Fruit fly (Drosophila melanogaster): ENCODE measurements around the gene Rel.

Gene Rel

dm6 chr3R:9039448-9039847 lies 8.3 kb downstream of the Rel start, which contains the start of gene neur (continued):
- no peak for TF ChIP-seq Fer1 (GFP tag; optimal IDR thresholded peaks at IDR 0.05)
- TF ChIP-seq CG5180 (GFP tag; optimal IDR thresholded peaks at IDR 0.05), result no peak
- peak; percentile 35 for TF ChIP-seq CG4854 (GFP tag; optimal IDR thresholded peaks at IDR 0.05)
- no peak for TF ChIP-seq chm (GFP tag; IDR thresholded peaks at IDR 0.05)
- TF ChIP-seq row (GFP tag; IDR thresholded peaks at IDR 0.05), result peak; percentile 77
- no peak for TF ChIP-seq Eip74EF (GFP tag; optimal IDR thresholded peaks at IDR 0.05)
- TF ChIP-seq CG9817 (tag; optimal IDR thresholded peaks at IDR 0.05), result peak; percentile 38
- TF ChIP-seq Atf-2 (GFP tag; optimal IDR thresholded peaks at IDR 0.05), result no peak
- TF ChIP-seq trem (tag; optimal IDR thresholded peaks at IDR 0.05), result peak; percentile 81
- no peak for TF ChIP-seq ken (GFP tag; IDR thresholded peaks at IDR 0.05)
- no peak for TF ChIP-seq H2.0 (GFP tag; IDR thresholded peaks at IDR 0.05)
- TF ChIP-seq eve (GFP tag; optimal IDR thresholded peaks at IDR 0.05), result no peak
- peak; percentile 73 for TF ChIP-seq Hmr (GFP tag; optimal IDR thresholded peaks at IDR 0.05)
- TF ChIP-seq Hsf (GFP tag; optimal IDR thresholded peaks at IDR 0.05), result peak; percentile 53
- TF ChIP-seq Poxn (GFP tag; IDR thresholded peaks at IDR 0.05), result no peak
- peak; percentile 78 for TF ChIP-seq CG13287 (GFP tag; IDR thresholded peaks at IDR 0.05; ENCODE audit: partially characterized antibody)
- TF ChIP-seq pnt (GFP tag; optimal IDR thresholded peaks at IDR 0.05), result no peak
- TF ChIP-seq esg (GFP tag; conservative IDR thresholded peaks at IDR 0.05), result no peak
- TF ChIP-seq dysf (GFP tag; IDR thresholded peaks at IDR 0.05), result no peak; the same call in 2 of the 3 replicates
- TF ChIP-seq CG30431 (GFP tag; optimal IDR thresholded peaks at IDR 0.05), result no peak
- no peak for TF ChIP-seq fd64A (GFP tag; optimal IDR thresholded peaks at IDR 0.05)
- TF ChIP-seq toy (GFP tag; IDR thresholded peaks at IDR 0.05), result no peak
- no peak for TF ChIP-seq pho (GFP tag; optimal IDR thresholded peaks at IDR 0.05)
- no peak for TF ChIP-seq Optix (GFP tag; IDR thresholded peaks at IDR 0.05)
- TF ChIP-seq CG17568 (GFP tag; optimal IDR thresholded peaks at IDR 0.05), result no peak
- no peak for TF ChIP-seq peb (GFP tag; IDR thresholded peaks at IDR 0.05)
- TF ChIP-seq bab2 (GFP tag; optimal IDR thresholded peaks at IDR 0.05), result no peak
- TF ChIP-seq CG14050 (GFP tag; IDR thresholded peaks at IDR 0.05), result no peak
- peak; percentile 19 for TF ChIP-seq HmgD (GFP tag; optimal IDR thresholded peaks at IDR 0.05)
- peak; percentile 14 to 29 for TF ChIP-seq dpn (GFP tag; optimal IDR thresholded peaks at IDR 0.05)
- no peak for TF ChIP-seq Hmx (GFP tag; optimal IDR thresholded peaks at IDR 0.05)
- no peak for TF ChIP-seq Xrp1 (GFP tag; IDR thresholded peaks at IDR 0.05)
- peak; percentile 75 for TF ChIP-seq CoRest (tag; optimal IDR thresholded peaks at IDR 0.05)
- peak; percentile 18 for TF ChIP-seq CrebB (tag; optimal IDR thresholded peaks at IDR 0.05)
- peak; percentile 2 for TF ChIP-seq Ssrp (tag; optimal IDR thresholded peaks at IDR 0.05)
- TF ChIP-seq chinmo (GFP tag; IDR thresholded peaks at IDR 0.05; ENCODE audit: partially characterized antibody), result 0 out of 4 replicates have a peak, but pooled peaks have one; percentile 66
- TF ChIP-seq ind (GFP tag; optimal IDR thresholded peaks at IDR 0.05), result no peak
- no peak for TF ChIP-seq cas (GFP tag; IDR thresholded peaks at IDR 0.05)
- no peak for TF ChIP-seq D19A (tag; optimal IDR thresholded peaks at IDR 0.05)
- peak; percentile 58; the same call in 1 of the 2 replicates for TF ChIP-seq ato (GFP tag; IDR thresholded peaks at IDR 0.05; ENCODE audit: partially characterized antibody)
- TF ChIP-seq CG8290 (GFP tag; optimal IDR thresholded peaks at IDR 0.05), result peak; percentile 24
- peak in 1 of 2 experiments; percentile 1 for TF ChIP-seq CG8290 (tag; optimal IDR thresholded peaks at IDR 0.05)
- TF ChIP-seq NfI (GFP tag; optimal IDR thresholded peaks at IDR 0.05), result peak; percentile 40
- TF ChIP-seq CG33557 (GFP tag; optimal IDR thresholded peaks at IDR 0.05), result peak; percentile 25
- TF ChIP-seq usp (GFP tag; optimal IDR thresholded peaks at IDR 0.05), result no peak
- peak; percentile 91 for TF ChIP-seq BEAF-32 (GFP tag; optimal IDR thresholded peaks at IDR 0.05)
- no peak for TF ChIP-seq ttk (GFP tag; IDR thresholded peaks at IDR 0.05)
- TF ChIP-seq CG10565 (GFP tag; optimal IDR thresholded peaks at IDR 0.05), result no peak
- no peak; the same call in 1 of the 2 replicates for TF ChIP-seq vvl (GFP tag; IDR thresholded peaks at IDR 0.05)
- TF ChIP-seq Doc3 (GFP tag; IDR thresholded peaks at IDR 0.05; ENCODE audit: partially characterized antibody), result peak; percentile 59
- peak; percentile 39; the same call in 1 of the 2 replicates for TF ChIP-seq slbo (GFP tag; IDR thresholded peaks at IDR 0.05)
- no peak for TF ChIP-seq rib (GFP tag; IDR thresholded peaks at IDR 0.05)
